Fruit fly (Drosophila melanogaster): ENCODE measurements around the gene MagR.

Gene MagR

dm6 chrX:15709624-15709983 is 24.5 kb upstream of the MagR start (continued):
- TF ChIP-seq CG2712 (tag; optimal IDR thresholded peaks at IDR 0.05) = peak; percentile 1
- TF ChIP-seq slbo (GFP tag; IDR thresholded peaks at IDR 0.05) = peak; percentile 51; the same call in 1 of the 2 replicates
- no peak for TF ChIP-seq slou (GFP tag; optimal IDR thresholded peaks at IDR 0.05)
- TF ChIP-seq row (GFP tag; IDR thresholded peaks at IDR 0.05) = peak; percentile 60
- no peak for TF ChIP-seq dati (GFP tag; IDR thresholded peaks at IDR 0.05)
- TF ChIP-seq crol (GFP tag; IDR thresholded peaks at IDR 0.05) = peak; percentile 8; the same call in 1 of the 2 replicates
- TF ChIP-seq E2f1 (GFP tag; IDR thresholded peaks at IDR 0.05) = peak; percentile 33; the same call in 1 of the 2 replicates
- no peak for TF ChIP-seq CG11093 (GFP tag; IDR thresholded peaks at IDR 0.05)
- TF ChIP-seq otp (GFP tag; IDR thresholded peaks at IDR 0.05) = 0 out of 3 replicates have a peak, but pooled peaks have one; percentile 12
- TF ChIP-seq CG4730 (GFP tag; IDR thresholded peaks at IDR 0.05) = 0 out of 2 replicates have a peak, but pooled peaks have one; percentile 15
- peak; percentile 1 for TF ChIP-seq CG10979 (tag; optimal IDR thresholded peaks at IDR 0.05)
- no peak for TF ChIP-seq twi (tag; optimal IDR thresholded peaks at IDR 0.05)
- TF ChIP-seq Fer1 (GFP tag; optimal IDR thresholded peaks at IDR 0.05) = peak; percentile 13
- peak; percentile 42; the same call in 1 of the 3 replicates for TF ChIP-seq CG34422 (GFP tag; IDR thresholded peaks at IDR 0.05)
- peak; percentile 72 for TF ChIP-seq kah (GFP tag; optimal IDR thresholded peaks at IDR 0.05)
- no peak for TF ChIP-seq Vsx1 (GFP tag; optimal IDR thresholded peaks at IDR 0.05)
- no peak for TF ChIP-seq ttk (GFP tag; IDR thresholded peaks at IDR 0.05)
- peak; percentile 8 for TF ChIP-seq CG2120 (GFP tag; optimal IDR thresholded peaks at IDR 0.05)
- 0 out of 2 replicates have a peak, but pooled peaks have one; percentile 22 for TF ChIP-seq ara (GFP tag; IDR thresholded peaks at IDR 0.05)
- TF ChIP-seq CG11456 (GFP tag; IDR thresholded peaks at IDR 0.05) = peak; percentile 52; the same call in 1 of the 3 replicates
- no peak for TF ChIP-seq CG7271 (tag; optimal IDR thresholded peaks at IDR 0.05)
- peak; percentile 39; the same call in 1 of the 2 replicates for TF ChIP-seq CG14441 (GFP tag; IDR thresholded peaks at IDR 0.05)
- TF ChIP-seq tgo (GFP tag; IDR thresholded peaks at IDR 0.05) = 0 out of 3 replicates have a peak, but pooled peaks have one; percentile 34
- 0 out of 3 replicates have a peak, but pooled peaks have one; percentile 12 for TF ChIP-seq CG2199 (GFP tag; IDR thresholded peaks at IDR 0.05)
- no peak for TF ChIP-seq CG7556 (GFP tag; optimal IDR thresholded peaks at IDR 0.05)
- no peak for TF ChIP-seq Elba2 (GFP tag; optimal IDR thresholded peaks at IDR 0.05)
- TF ChIP-seq CG11247 (GFP tag; IDR thresholded peaks at IDR 0.05) = 0 out of 2 replicates have a peak, but pooled peaks have one; percentile 5

dm6 chrX:15709984-15710750 is 23.9 kb upstream of the MagR start, which contains the start of the genes CG9281 and CG15601:
CG9281 (minus strand) TSS chrX:15710539.
CG15601 (plus strand) TSS chrX:15710647.
- TF ChIP-seq CG15073 (GFP tag; optimal IDR thresholded peaks at IDR 0.05) (no peak), CG15269 (tag; optimal IDR thresholded peaks at IDR 0.05) (no peak), CG9797 (GFP tag; optimal IDR thresholded peaks at IDR 0.05) (peak; percentile 88), ap (GFP tag; IDR thresholded peaks at IDR 0.05) (no peak), unc-4 (GFP tag; IDR thresholded peaks at IDR 0.05; ENCODE audit: partially characterized antibody) (0 out of 2 replicates have a peak, but pooled peaks have one; percentile 9), CHES-1-like (GFP tag; optimal IDR thresholded peaks at IDR 0.05) (no peak), Eip74EF (GFP tag; optimal IDR thresholded peaks at IDR 0.05) (no peak), pzg (GFP tag; optimal IDR thresholded peaks at IDR 0.05) (peak; percentile 70), CG10209 (GFP tag; optimal IDR thresholded peaks at IDR 0.05) (no peak), Med (GFP tag) (peak; percentile 80), CG33557 (GFP tag; optimal IDR thresholded peaks at IDR 0.05) (no peak), Taf1 (GFP tag; IDR thresholded peaks at IDR 0.05) (no peak), dmrt11E (tag; optimal IDR thresholded peaks at IDR 0.05) (no peak), ara (GFP tag; IDR thresholded peaks at IDR 0.05) (no peak), Blimp-1 (GFP tag; optimal IDR thresholded peaks at IDR 0.05) (no peak), Atf6 (GFP tag; IDR thresholded peaks at IDR 0.05) (no peak; the same call in 1 of the 2 replicates), CG17568 (GFP tag; optimal IDR thresholded peaks at IDR 0.05) (no peak), Ada2b (GFP tag; IDR thresholded peaks at IDR 0.05) (no peak), CG2678 (tag; optimal IDR thresholded peaks at IDR 0.05) (no peak), gt (GFP tag; IDR thresholded peaks at IDR 0.05) (no peak), CG12659 (GFP tag; optimal IDR thresholded peaks at IDR 0.05) (peak; percentile 54), otp (GFP tag; IDR thresholded peaks at IDR 0.05) (peak; percentile 9; the same call in 1 of the 3 replicates), sob (GFP tag; IDR thresholded peaks at IDR 0.05) (peak; percentile 42; the same call in 1 of the 2 replicates), CG30403 (GFP tag; optimal IDR thresholded peaks at IDR 0.05) (no peak)

All from whole organism, embryonic.